Fruit fly (Drosophila melanogaster): Measurements from ENCODE around the gene ppk22.

dm6 chr3R:24878655-24879054 lies 19.1 kb upstream of the ppk22 start:
- no peak for TF ChIP-seq psq (optimal IDR thresholded peaks at IDR 0.05)
- TF ChIP-seq Myc (optimal IDR thresholded peaks at IDR 0.05), result no peak
- no peak for TF ChIP-seq ttk (optimal IDR thresholded peaks at IDR 0.05)
- TF ChIP-seq Sin3A (optimal IDR thresholded peaks at IDR 0.05), result no peak
- no peak for TF ChIP-seq h (optimal IDR thresholded peaks at IDR 0.05)
- TF ChIP-seq insv (optimal IDR thresholded peaks at IDR 0.05), result no peak
